Fruit fly (Drosophila melanogaster): ENCODE results near the gene CG13473.

DNA sequence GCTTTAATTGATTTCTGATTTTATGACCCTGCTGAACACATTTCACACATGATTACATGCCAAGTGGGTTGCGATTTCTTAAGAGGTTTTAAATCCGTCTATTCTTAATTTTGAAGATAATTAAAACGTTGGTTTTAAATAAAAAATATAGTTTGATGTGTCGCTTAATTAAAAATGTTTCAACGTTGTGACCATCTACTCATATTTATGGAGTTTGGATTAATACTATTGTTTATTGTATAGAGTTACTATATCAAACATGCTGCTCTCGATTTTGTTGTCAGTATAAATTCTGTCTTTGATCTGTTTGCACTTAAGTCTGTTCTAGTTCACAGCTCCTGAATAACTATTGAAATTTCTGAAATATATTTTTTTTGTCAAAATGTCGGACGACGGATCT, 37.5 kb upstream of the CG13473 start, which contains the start of gene gdrd:
- TF ChIP-seq CG17806 (tag; optimal IDR thresholded peaks at IDR 0.05) (no peak), CG8301 (tag; optimal IDR thresholded peaks at IDR 0.05) (no peak), gl (tag; optimal IDR thresholded peaks at IDR 0.05) (no peak), CG9948 (tag; optimal IDR thresholded peaks at IDR 0.05) (no peak), Pif1B (GFP tag; optimal IDR thresholded peaks at IDR 0.05) (no peak)

Measured in whole organism, pupa.